Worm (Caenorhabditis elegans) whole organism, mixed stage, embryonic: ENCODE results near the gene gegf-1.
A peak's percentile ranks its signal among the peaks of the same experiment; 100 is the strongest.

Source experiments
- M03D4.4 ChIP-seq: sonication (generic microtip); optimal IDR thresholded peaks from 2 replicates; lab custom pipeline; 2017; ENCODE audit warnings: mild to moderate bottlenecking, missing genetic modification characterization, missing compliant biosample characterization
- bed-3 ChIP-seq: fragments of 200-800 bp; sonication (Bioruptor generic); optimal IDR thresholded peaks from 3 replicates; lab custom pipeline; 2018; ENCODE audit warnings: mild to moderate bottlenecking, missing genetic modification characterization, moderate library complexity, missing compliant biosample characterization
- blmp-1 ChIP-seq: fragments of 150-350 bp; optimal IDR thresholded peaks from 2 replicates; lab custom pipeline; 2014; ENCODE audit warnings: missing biosample characterization, missing genetic modification characterization
- ceh-39 ChIP-seq: fragments of 150-350 bp; optimal IDR thresholded peaks from 2 replicates; lab custom pipeline; 2014; ENCODE audit warnings: missing biosample characterization, missing genetic modification characterization
- ceh-43 ChIP-seq: fragments of 200-800 bp; sonication (Bioruptor generic); optimal IDR thresholded peaks from 2 replicates; lab custom pipeline; 2018; ENCODE audit warnings: mild to moderate bottlenecking, missing genetic modification characterization, moderate library complexity, missing compliant biosample characterization
- ceh-83 ChIP-seq: fragments of 200-800 bp; sonication (Bioruptor generic); optimal IDR thresholded peaks from 2 replicates; lab custom pipeline; 2018; ENCODE audit warnings: mild to moderate bottlenecking, missing genetic modification characterization, missing compliant biosample characterization
- ces-1 ChIP-seq: fragments of 150-350 bp; optimal IDR thresholded peaks from 2 replicates; lab custom pipeline; 2014; ENCODE audit warnings: missing biosample characterization, missing genetic modification reagents, missing genetic modification characterization
- cnd-1 ChIP-seq: fragments of 200-800 bp; sonication (Bioruptor generic); optimal IDR thresholded peaks from 2 replicates; lab custom pipeline; 2018; ENCODE audit warnings: mild to moderate bottlenecking, missing genetic modification characterization, missing compliant biosample characterization
- drap-1 ChIP-seq: fragments of 200-800 bp; sonication (Bioruptor generic); optimal IDR thresholded peaks from 3 replicates; lab custom pipeline; 2018; ENCODE audit warnings: mild to moderate bottlenecking, missing genetic modification characterization, missing compliant biosample characterization
- elt-1 ChIP-seq: sonication (generic microtip); optimal IDR thresholded peaks from 2 replicates; lab custom pipeline; 2017; ENCODE audit warnings: missing genetic modification characterization, mild to moderate bottlenecking, missing compliant biosample characterization, antibody characterized with exemption, moderate library complexity, borderline replicate concordance; ENCODE audit not compliant: insufficient read depth
- elt-3 ChIP-seq: fragments of 150-350 bp; optimal IDR thresholded peaks from 2 replicates; lab custom pipeline; 2014; ENCODE audit warnings: missing biosample characterization, missing genetic modification characterization
- flh-1 ChIP-seq: fragments of 200-800 bp; sonication (Bioruptor generic); optimal IDR thresholded peaks from 2 replicates; lab custom pipeline; 2018; ENCODE audit warnings: mild to moderate bottlenecking, missing genetic modification characterization, moderate library complexity, missing compliant biosample characterization
- ham-2 ChIP-seq: fragments of 200-800 bp; sonication (Bioruptor generic); optimal IDR thresholded peaks from 2 replicates; lab custom pipeline; 2018; ENCODE audit warnings: mild to moderate bottlenecking, missing genetic modification characterization, missing compliant biosample characterization
- hlh-1 ChIP-seq: fragments of 150-350 bp; optimal IDR thresholded peaks from 2 replicates; lab custom pipeline; 2014; ENCODE audit warnings: missing biosample characterization, missing genetic modification reagents, missing genetic modification characterization
- lin-13 ChIP-seq: fragments of 150-350 bp; optimal IDR thresholded peaks from 2 replicates; lab custom pipeline; 2014; ENCODE audit warnings: missing biosample characterization, missing genetic modification characterization
- lin-32 ChIP-seq: fragments of 200-800 bp; sonication (Bioruptor generic); optimal IDR thresholded peaks from 2 replicates; lab custom pipeline; 2018; ENCODE audit warnings: mild to moderate bottlenecking, missing genetic modification characterization, missing compliant biosample characterization
- lsy-2 ChIP-seq: fragments of 150-350 bp; optimal IDR thresholded peaks from 2 replicates; lab custom pipeline; 2014; ENCODE audit warnings: missing biosample characterization, missing genetic modification characterization
- mab-5 ChIP-seq: fragments of 150-350 bp; optimal IDR thresholded peaks from 2 replicates; lab custom pipeline; 2014; ENCODE audit warnings: missing biosample characterization, missing genetic modification characterization
- mep-1 ChIP-seq: fragments of 150-350 bp; optimal IDR thresholded peaks from 2 replicates; lab custom pipeline; 2017; ENCODE audit warnings: missing biosample characterization, missing genetic modification reagents, missing genetic modification characterization, inconsistent platforms
- mls-2 ChIP-seq: sonication (generic microtip); optimal IDR thresholded peaks from 2 replicates; lab custom pipeline; 2016; ENCODE audit warnings: mild to moderate bottlenecking, missing genetic modification characterization, moderate library complexity, missing compliant biosample characterization
- nhr-12 ChIP-seq: fragments of 150-350 bp; optimal IDR thresholded peaks from 2 replicates; lab custom pipeline; 2014; ENCODE audit warnings: missing biosample characterization, missing genetic modification characterization
- nhr-237 ChIP-seq: fragments of 150-350 bp; optimal IDR thresholded peaks from 2 replicates; lab custom pipeline; 2014; ENCODE audit warnings: missing biosample characterization, missing genetic modification characterization
- nhr-28 ChIP-seq: fragments of 150-350 bp; optimal IDR thresholded peaks from 2 replicates; lab custom pipeline; 2014; ENCODE audit warnings: missing biosample characterization, missing genetic modification characterization
- nhr-76 ChIP-seq: sonication (generic microtip); optimal IDR thresholded peaks from 2 replicates; lab custom pipeline; 2017; ENCODE audit warnings: missing biosample characterization, missing genetic modification characterization
- pha-4 ChIP-seq: fragments of 150-350 bp; optimal IDR thresholded peaks from 2 replicates; lab custom pipeline; 2018; ENCODE audit warnings: missing biosample characterization, missing genetic modification reagents, missing genetic modification characterization
- sem-2 ChIP-seq: fragments of 200-800 bp; sonication (Bioruptor generic); optimal IDR thresholded peaks from 2 replicates; lab custom pipeline; 2018; ENCODE audit warnings: mild to moderate bottlenecking, missing genetic modification characterization, missing compliant biosample characterization
- snpc-4 ChIP-seq: fragments of 150-350 bp; optimal IDR thresholded peaks from 2 replicates; lab custom pipeline; 2014; ENCODE audit warnings: missing biosample characterization, missing genetic modification characterization
- sptf-1 ChIP-seq: sonication (generic microtip); optimal IDR thresholded peaks from 2 replicates; lab custom pipeline; 2017; ENCODE audit warnings: mild to moderate bottlenecking, missing genetic modification characterization, moderate library complexity, missing compliant biosample characterization
- unc-120 ChIP-seq: sonication (generic microtip); optimal IDR thresholded peaks from 2 replicates; lab custom pipeline; 2017; ENCODE audit warnings: missing genetic modification characterization, missing compliant biosample characterization; ENCODE audit not compliant: poor library complexity, severe bottlenecking
- unc-39 ChIP-seq: fragments of 150-350 bp; optimal IDR thresholded peaks from 2 replicates; lab custom pipeline; 2014; ENCODE audit warnings: missing biosample characterization, missing genetic modification characterization
- unc-62 ChIP-seq: fragments of 150-350 bp; optimal IDR thresholded peaks from 2 replicates; lab custom pipeline; 2014; ENCODE audit warnings: missing biosample characterization, missing genetic modification reagents, missing genetic modification characterization
- ztf-11 ChIP-seq: fragments of 150-350 bp; optimal IDR thresholded peaks from 2 replicates; lab custom pipeline; 2014; ENCODE audit warnings: missing biosample characterization, missing genetic modification characterization

Gene gegf-1

DNA sequence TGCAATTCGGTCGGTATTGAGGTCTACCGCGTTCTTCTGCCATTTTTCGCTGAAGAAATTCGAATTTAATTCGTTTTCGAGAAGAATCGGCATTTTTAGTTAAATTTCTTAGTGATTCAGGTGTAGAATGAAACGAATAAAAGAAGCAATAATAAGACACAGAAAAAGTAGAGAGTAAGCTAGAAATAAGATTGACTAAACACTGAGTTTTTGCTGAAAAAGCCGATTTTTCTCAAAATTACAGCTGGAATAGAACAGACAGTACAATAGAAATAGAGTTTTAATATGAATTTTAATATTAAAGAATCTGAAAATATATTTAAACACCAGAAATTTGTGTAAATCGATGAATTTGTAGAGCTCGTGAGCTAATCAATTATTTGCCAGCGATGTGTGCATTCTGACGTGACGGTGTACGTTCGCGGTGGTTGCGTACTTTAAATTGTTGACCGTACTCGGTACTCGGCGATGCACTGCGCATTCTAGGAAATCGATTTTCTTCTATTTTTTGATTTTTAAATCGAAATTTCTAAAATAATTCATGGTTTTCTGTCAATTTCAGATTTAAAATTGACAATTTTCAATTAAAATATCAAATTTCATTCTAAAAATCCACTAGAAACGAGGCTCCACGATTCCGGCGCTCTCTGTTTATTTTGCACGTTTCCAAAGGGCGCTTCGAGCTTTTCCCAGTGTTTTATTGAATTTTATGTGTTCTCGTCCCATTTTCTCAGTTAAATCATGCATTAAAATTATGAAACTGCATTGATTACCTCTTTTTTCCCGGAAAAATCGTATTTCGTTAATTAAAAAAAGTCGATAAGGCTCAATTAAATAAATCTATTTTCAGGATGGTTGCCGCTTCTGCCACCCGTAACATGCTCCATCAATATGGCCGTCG is 31.6 kb downstream of the gegf-1 start, which contains the start of the genes grld-1 and cox-6C:
Gene grld-1 (minus strand): TSS at position 51 of the 901 bp plus-strand sequence.
Gene cox-6C (plus strand): TSS at position 851 of the 901 bp plus-strand sequence.
- no peak for TF ChIP-seq sptf-1 (tag; lab: Kevin White, UChicago)
- TF ChIP-seq lin-32 (GFP tag; lab: Kevin White, UChicago), result no peak
- TF ChIP-seq hlh-1, result no peak
- peak; percentile 34 for TF ChIP-seq drap-1 (GFP tag; lab: Kevin White, UChicago)
- TF ChIP-seq ces-1 (GFP tag; lab: Kevin White, UChicago), result peak; percentile 49
- TF ChIP-seq ceh-83, result peak; percentile 25
- peak; percentile 19 for TF ChIP-seq ceh-39
- no peak for TF ChIP-seq M03D4.4 (tag; lab: Kevin White, UChicago)
- TF ChIP-seq ceh-43 (GFP tag; lab: Kevin White, UChicago), result peak; percentile 8
- peak; percentile 81 for TF ChIP-seq unc-120 (tag; lab: Kevin White, UChicago)
- TF ChIP-seq nhr-237 (tag; lab: Kevin White, UChicago), result peak; percentile 18
- peak; percentile 84 for TF ChIP-seq mep-1 (tag; lab: Kevin White, UChicago)
- TF ChIP-seq lin-13 (tag; lab: Kevin White, UChicago), result peak; percentile 66
- TF ChIP-seq unc-39, result no peak
- peak; percentile 94 for TF ChIP-seq lsy-2
- TF ChIP-seq snpc-4, result no peak
- TF ChIP-seq bed-3, result no peak
- TF ChIP-seq mls-2, result no peak

DNA sequence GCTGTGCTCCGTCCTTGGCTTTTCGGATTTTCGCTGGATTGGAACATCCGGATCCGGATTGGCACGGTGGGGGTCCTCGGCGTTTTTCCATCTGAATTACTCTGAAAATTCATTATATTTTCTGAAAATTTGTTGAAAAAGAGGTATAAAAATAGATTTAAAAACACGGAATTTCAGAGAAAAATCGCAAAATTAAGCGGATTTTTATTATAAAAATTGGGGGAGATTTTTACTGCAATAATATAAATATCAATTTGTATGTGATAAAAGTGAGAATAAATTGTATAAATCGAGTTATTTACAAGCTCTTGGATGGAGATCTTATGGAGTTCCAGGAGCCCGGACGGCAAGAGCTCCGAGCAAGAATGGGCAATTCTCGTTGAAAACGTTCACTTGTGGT is 36.1 kb downstream of the gegf-1 start, which contains the start of gene tut-1:
Gene tut-1 (minus strand): TSS at position 101 of the 400 bp plus-strand sequence.
- no peak for TF ChIP-seq ces-1 (GFP tag; lab: Kevin White, UChicago)
- TF ChIP-seq hlh-1, result no peak
- no peak for TF ChIP-seq bed-3
- TF ChIP-seq nhr-237 (tag; lab: Kevin White, UChicago), result no peak
- no peak for TF ChIP-seq elt-1 (tag; lab: Kevin White, UChicago)
- no peak for TF ChIP-seq nhr-28
- no peak for TF ChIP-seq ceh-39
- TF ChIP-seq ham-2 (GFP tag; lab: Kevin White, UChicago), result no peak
- TF ChIP-seq sptf-1 (tag; lab: Kevin White, UChicago), result no peak
- TF ChIP-seq unc-39, result no peak
- no peak for TF ChIP-seq mep-1 (tag; lab: Kevin White, UChicago)
- TF ChIP-seq ceh-43 (GFP tag; lab: Kevin White, UChicago), result no peak
- TF ChIP-seq lin-13 (tag; lab: Kevin White, UChicago), result no peak
- no peak for TF ChIP-seq unc-62 (GFP tag; lab: Kevin White, UChicago)

DNA sequence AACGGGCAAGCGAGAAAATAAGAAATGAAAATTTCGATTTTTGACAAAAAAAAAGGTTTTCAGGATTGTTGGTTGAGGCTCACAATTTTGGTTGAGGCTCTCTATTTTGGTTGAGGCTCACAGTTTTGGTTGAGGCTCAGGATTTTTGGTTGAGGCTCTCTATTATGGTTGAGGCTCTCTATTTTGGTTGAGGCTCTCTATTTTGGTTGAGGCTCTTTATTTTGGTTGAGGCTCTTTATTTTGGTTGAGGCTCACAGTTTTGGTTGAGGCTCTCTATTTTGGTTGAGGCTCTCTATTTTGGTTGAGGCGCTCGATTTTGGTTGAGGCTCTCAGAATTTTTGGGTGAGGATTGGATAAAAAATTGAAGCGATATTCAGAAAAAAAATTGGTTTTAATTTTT is 37.9 kb downstream of the gegf-1 start:
- TF ChIP-seq flh-1 (GFP tag; lab: Kevin White, UChicago) (no peak), drap-1 (GFP tag; lab: Kevin White, UChicago) (no peak), cnd-1 (tag; lab: Kevin White, UChicago) (no peak), ham-2 (GFP tag; lab: Kevin White, UChicago) (no peak), elt-3 (no peak), pha-4 (tag; lab: Kevin White, UChicago) (no peak), unc-120 (tag; lab: Kevin White, UChicago) (no peak), mab-5 (tag; lab: Kevin White, UChicago) (no peak), lsy-2 (no peak), lin-13 (tag; lab: Kevin White, UChicago) (no peak), hlh-1 (no peak), nhr-76 (tag; lab: Kevin White, UChicago) (no peak), ceh-39 (no peak), sem-2 (GFP tag; lab: Kevin White, UChicago) (no peak), ztf-11 (tag; lab: Kevin White, UChicago) (no peak), blmp-1 (tag; lab: Kevin White, UChicago) (no peak), mep-1 (tag; lab: Kevin White, UChicago) (no peak), nhr-12 (tag; lab: Kevin White, UChicago) (no peak)

DNA sequence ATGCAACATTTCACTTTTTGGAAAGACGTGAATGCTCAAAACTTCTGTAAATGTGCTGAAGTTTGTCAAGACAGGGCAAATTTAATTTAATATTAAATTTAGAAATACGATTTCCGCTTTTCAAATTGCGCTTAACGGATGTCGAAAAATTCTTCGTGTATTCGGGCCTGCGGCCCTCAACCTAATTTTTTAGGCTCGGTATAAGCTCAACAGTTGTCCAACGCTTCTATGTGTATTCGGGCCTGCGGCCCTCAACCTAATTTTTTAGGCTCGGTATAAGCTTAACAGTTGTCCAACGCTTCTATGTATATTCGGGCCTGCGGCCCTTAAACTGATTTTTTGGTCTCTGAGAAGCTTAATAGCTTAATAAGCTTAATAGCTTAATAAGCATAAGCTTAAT is 38.9 kb downstream of the gegf-1 start:
- TF ChIP-seq mls-2 (no peak), lsy-2 (no peak), elt-3 (no peak), nhr-12 (tag; lab: Kevin White, UChicago) (no peak), snpc-4 (no peak)
